Worm (Caenorhabditis elegans) whole organism, late embryonic: ENCODE results near the gene rpn-6.2.
A peak's percentile ranks its signal among the peaks of the same experiment; 100 is the strongest.

Source experiments
- C08G9.2 ChIP-seq: sonication (generic microtip); optimal IDR thresholded peaks from 2 replicates; lab custom pipeline; 2016; ENCODE audit warnings: mild to moderate bottlenecking, missing genetic modification characterization, moderate library complexity, missing compliant biosample characterization
- C38D4.7 ChIP-seq: fragments of 200-800 bp; sonication (Bioruptor generic); optimal IDR thresholded peaks from 2 replicates; lab custom pipeline; 2018; ENCODE audit warnings: mild to moderate bottlenecking, missing genetic modification characterization, moderate library complexity, missing compliant biosample characterization
- F13H6.1 ChIP-seq: sonication (generic microtip); optimal IDR thresholded peaks from 2 replicates; lab custom pipeline; 2016; ENCODE audit warnings: missing genetic modification characterization, missing compliant biosample characterization
- K02D7.2 ChIP-seq: sonication (generic microtip); optimal IDR thresholded peaks from 2 replicates; lab custom pipeline; 2017; ENCODE audit warnings: mild to moderate bottlenecking, missing genetic modification characterization, missing compliant biosample characterization
- ceh-14 ChIP-seq: sonication (generic microtip); optimal IDR thresholded peaks from 2 replicates; lab custom pipeline; 2016; ENCODE audit warnings: missing genotype, missing genetic modification characterization, missing compliant biosample characterization
- ceh-18 ChIP-seq: sonication (generic microtip); optimal IDR thresholded peaks from 2 replicates; lab custom pipeline; 2016; ENCODE audit warnings: missing genetic modification characterization, missing compliant biosample characterization
- ceh-19 ChIP-seq: fragments of 200-800 bp; sonication (Bioruptor generic); optimal IDR thresholded peaks from 2 replicates; lab custom pipeline; 2018; ENCODE audit warnings: mild to moderate bottlenecking, missing genetic modification characterization, missing compliant biosample characterization
- ceh-24 ChIP-seq: sonication (generic microtip); optimal IDR thresholded peaks from 2 replicates; lab custom pipeline; 2016; ENCODE audit warnings: mild to moderate bottlenecking, missing genetic modification characterization, missing compliant biosample characterization
- ceh-31 ChIP-seq: sonication (generic microtip); optimal IDR thresholded peaks from 2 replicates; lab custom pipeline; 2016; ENCODE audit warnings: missing genetic modification characterization, missing compliant biosample characterization
- ceh-48 ChIP-seq: sonication (generic microtip); optimal IDR thresholded peaks from 2 replicates; lab custom pipeline; 2016; ENCODE audit warnings: missing genetic modification characterization, inconsistent platforms, missing compliant biosample characterization
- ceh-6 ChIP-seq: fragments of 200-800 bp; sonication (Bioruptor generic); optimal IDR thresholded peaks from 2 replicates; lab custom pipeline; 2018; ENCODE audit warnings: mild to moderate bottlenecking, missing genetic modification characterization, missing compliant biosample characterization
- che-1 ChIP-seq: sonication (generic microtip); optimal IDR thresholded peaks from 2 replicates; lab custom pipeline; 2016; ENCODE audit warnings: mild to moderate bottlenecking, missing genetic modification characterization, missing compliant biosample characterization
- dve-1 ChIP-seq: sonication (generic microtip); optimal IDR thresholded peaks from 2 replicates; lab custom pipeline; 2017; ENCODE audit warnings: antibody characterized with exemption, mild to moderate bottlenecking, missing genetic modification characterization, missing compliant biosample characterization
- elt-2 ChIP-seq: sonication (generic microtip); optimal IDR thresholded peaks from 2 replicates; lab custom pipeline; 2016; ENCODE audit warnings: missing genetic modification reagents, missing genetic modification characterization, missing compliant biosample characterization
- ets-4 ChIP-seq: sonication (generic microtip); optimal IDR thresholded peaks from 2 replicates; lab custom pipeline; 2016; ENCODE audit warnings: missing genetic modification characterization, missing compliant biosample characterization
- eyg-1 ChIP-seq: sonication (generic microtip); optimal IDR thresholded peaks from 2 replicates; lab custom pipeline; 2016; ENCODE audit warnings: missing genotype, missing genetic modification characterization, missing compliant biosample characterization
- fkh-10 ChIP-seq: fragments of 150-350 bp; optimal IDR thresholded peaks from 2 replicates; lab custom pipeline; 2014; ENCODE audit warnings: missing biosample characterization, missing genetic modification reagents, missing genetic modification characterization
- hlh-15 ChIP-seq: sonication (generic microtip); optimal IDR thresholded peaks from 2 replicates; lab custom pipeline; 2016; ENCODE audit warnings: missing genetic modification characterization, missing compliant biosample characterization
- lim-6 ChIP-seq: sonication (generic microtip); optimal IDR thresholded peaks from 2 replicates; lab custom pipeline; 2016; ENCODE audit warnings: missing genetic modification characterization, missing compliant biosample characterization
- lin-11 ChIP-seq: fragments of 200-800 bp; sonication (Bioruptor generic); optimal IDR thresholded peaks from 2 replicates; lab custom pipeline; 2018; ENCODE audit warnings: mild to moderate bottlenecking, missing genetic modification characterization, missing compliant biosample characterization
- nfya-1 ChIP-seq: sonication (generic microtip); optimal IDR thresholded peaks from 2 replicates; lab custom pipeline; 2017; ENCODE audit warnings: missing genetic modification characterization, mild to moderate bottlenecking, missing compliant biosample characterization, antibody characterized with exemption, moderate library complexity
- nhr-11 ChIP-seq: fragments of 150-350 bp; optimal IDR thresholded peaks from 2 replicates; lab custom pipeline; 2014; ENCODE audit warnings: missing biosample characterization, missing genetic modification characterization
- npax-4 ChIP-seq: sonication (generic microtip); optimal IDR thresholded peaks from 2 replicates; lab custom pipeline; 2016; ENCODE audit warnings: missing genetic modification characterization, missing compliant biosample characterization
- odd-2 ChIP-seq: sonication (generic microtip); optimal IDR thresholded peaks from 2 replicates; lab custom pipeline; 2017; ENCODE audit warnings: antibody characterized with exemption, mild to moderate bottlenecking, missing genetic modification characterization, missing compliant biosample characterization
- pat-9 ChIP-seq: fragments of 200-800 bp; sonication (Bioruptor generic); optimal IDR thresholded peaks from 2 replicates; lab custom pipeline; 2018; ENCODE audit warnings: mild to moderate bottlenecking, missing genetic modification characterization, moderate library complexity, missing compliant biosample characterization
- pax-1 ChIP-seq: fragments of 150-350 bp; optimal IDR thresholded peaks from 2 replicates; lab custom pipeline; 2014; ENCODE audit warnings: missing biosample characterization, missing genetic modification characterization
- pha-2 ChIP-seq: sonication (generic microtip); optimal IDR thresholded peaks from 2 replicates; lab custom pipeline; 2017; ENCODE audit warnings: mild to moderate bottlenecking, missing genetic modification characterization, missing compliant biosample characterization
- pqm-1 ChIP-seq: sonication (generic microtip); optimal IDR thresholded peaks from 2 replicates; lab custom pipeline; 2016; ENCODE audit warnings: missing genetic modification characterization, missing compliant biosample characterization
- pros-1 ChIP-seq: fragments of 150-350 bp; optimal IDR thresholded peaks from 2 replicates; lab custom pipeline; 2014; ENCODE audit warnings: missing biosample characterization, missing genetic modification reagents, missing genetic modification characterization
- ref-2 ChIP-seq: sonication (generic microtip); optimal IDR thresholded peaks from 2 replicates; lab custom pipeline; 2016; ENCODE audit warnings: missing genetic modification characterization, missing compliant biosample characterization
- sdc-2 ChIP-seq: sonication (generic microtip); optimal IDR thresholded peaks from 2 replicates; lab custom pipeline; 2016; ENCODE audit warnings: missing genotype, missing genetic modification characterization, missing compliant biosample characterization
- sox-2 ChIP-seq: fragments of 200-800 bp; sonication (Bioruptor generic); IDR thresholded peaks from 2 replicates; pipeline ENCODE4 v1.3.6; 2022; ENCODE audit warnings: missing genetic modification reagents, missing genetic modification characterization, missing compliant biosample characterization
- sox-4 ChIP-seq: sonication (generic microtip); optimal IDR thresholded peaks from 2 replicates; lab custom pipeline; 2017; ENCODE audit warnings: mild to moderate bottlenecking, missing genetic modification characterization, inconsistent platforms, missing compliant biosample characterization
- syd-9 ChIP-seq: sonication (generic microtip); optimal IDR thresholded peaks from 2 replicates; lab custom pipeline; 2016; ENCODE audit warnings: mild to moderate bottlenecking, missing genetic modification characterization, moderate library complexity, missing compliant biosample characterization
- tbx-2 ChIP-seq: sonication (generic microtip); optimal IDR thresholded peaks from 2 replicates; lab custom pipeline; 2016; ENCODE audit warnings: missing genetic modification characterization, missing compliant biosample characterization
- tbx-7 ChIP-seq: sonication (generic microtip); optimal IDR thresholded peaks from 2 replicates; lab custom pipeline; 2016; ENCODE audit warnings: missing genotype, missing genetic modification characterization, missing compliant biosample characterization
- unc-3 ChIP-seq, 2 experiments: fragments of 200-800 bp in 1 of 2; sonication (Bioruptor generic) in 1 of 2; sonication (generic microtip) in 1 of 2; conservative IDR thresholded peaks in 1 of 2; optimal IDR thresholded peaks in 1 of 2; 2 replicates each; pipeline versions ENCODE4 v1.3.6 to Lab custom; 2016 to 2022; ENCODE audit warnings: missing compliant biosample characterization in 2 of 2, missing genetic modification characterization in 2 of 2, missing genetic modification reagents in 1 of 2
- unc-86 ChIP-seq: sonication (generic microtip); optimal IDR thresholded peaks from 2 replicates; lab custom pipeline; 2016; ENCODE audit warnings: missing genetic modification characterization, missing compliant biosample characterization

rpn-6.2 gene

DNA sequence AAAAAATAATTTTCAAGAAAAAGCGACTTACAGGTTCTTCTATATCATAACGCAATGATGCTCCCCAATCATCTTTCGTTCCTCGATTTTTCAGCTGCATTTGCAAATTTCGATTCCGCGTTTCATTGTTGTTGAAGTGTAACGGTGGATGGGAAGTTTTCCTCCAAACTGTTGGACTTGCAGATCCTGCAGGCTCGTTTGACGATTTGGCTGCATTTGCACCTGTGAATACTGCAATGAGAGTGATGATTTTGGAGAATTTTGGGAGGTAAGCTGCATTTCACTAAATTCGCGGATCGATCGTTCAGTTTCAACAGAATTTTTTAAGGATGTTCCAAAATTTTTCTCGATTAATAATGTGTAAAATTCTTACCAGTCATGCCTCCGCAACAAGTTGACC lies 20.9 kb downstream of the rpn-6.2 start:
- TF ChIP-seq elt-2 (tag; lab: Kevin White, UChicago) = no peak
- TF ChIP-seq ceh-19 (GFP tag; lab: Kevin White, UChicago) = no peak
- TF ChIP-seq nhr-11 = no peak
- TF ChIP-seq sdc-2 (tag; lab: Kevin White, UChicago) = no peak
- TF ChIP-seq C08G9.2 = no peak
- no peak for TF ChIP-seq unc-86 (tag; lab: Kevin White, UChicago)
- TF ChIP-seq fkh-10 (GFP tag; lab: Kevin White, UChicago) = no peak
- no peak for TF ChIP-seq pros-1
- TF ChIP-seq ceh-14 (tag; lab: Kevin White, UChicago) = no peak
- no peak for TF ChIP-seq sox-2

DNA sequence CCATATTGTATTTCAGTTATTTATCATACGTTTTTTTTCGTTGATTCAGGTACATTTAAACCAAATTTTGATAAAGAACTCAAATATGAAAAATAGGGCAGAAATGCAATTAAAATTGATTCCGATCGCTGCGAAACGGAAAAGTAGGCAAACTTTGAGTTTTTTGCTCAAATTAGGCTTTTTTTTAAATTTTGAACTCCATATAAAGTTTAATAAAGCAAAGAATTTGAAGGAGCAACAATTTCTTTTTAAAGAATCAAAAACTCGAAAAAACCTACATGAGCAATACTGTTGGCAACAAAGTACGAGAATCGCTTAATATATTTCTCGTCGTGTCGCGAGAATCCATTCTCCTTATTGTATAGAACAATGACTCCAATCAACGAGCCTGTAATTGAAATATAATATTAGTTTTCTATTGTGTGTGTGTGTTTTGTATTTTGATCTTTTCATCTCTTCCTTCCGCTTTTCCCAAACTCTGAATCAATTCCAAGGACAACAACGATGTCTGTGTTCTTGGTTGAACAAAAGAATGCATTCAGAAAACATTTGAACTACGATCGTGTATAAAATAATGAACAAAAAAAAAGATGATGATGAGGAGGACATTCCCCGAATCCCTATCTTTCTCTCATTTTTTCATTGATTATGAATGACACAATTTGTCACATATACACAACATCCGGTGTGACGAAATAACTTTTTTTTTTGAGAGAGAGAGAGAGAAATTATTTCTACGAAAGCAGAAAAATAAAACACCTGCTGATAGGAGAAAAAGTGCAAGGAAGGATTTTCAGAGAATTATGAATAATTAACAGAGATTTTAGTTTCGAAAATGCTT lies 23.1 kb downstream of the rpn-6.2 start:
- no peak for TF ChIP-seq ceh-48 (tag; lab: Kevin White, UChicago)
- TF ChIP-seq ceh-24 (tag; lab: Kevin White, UChicago) = no peak
- no peak for TF ChIP-seq lim-6 (tag; lab: Kevin White, UChicago)

ce11 chrIII:8974835-8975234 lies 27.0 kb downstream of the rpn-6.2 start:
- TF ChIP-seq ceh-18 (tag; lab: Kevin White, UChicago) = no peak
- TF ChIP-seq eyg-1 (tag; lab: Kevin White, UChicago) = no peak
- no peak for TF ChIP-seq ets-4
- no peak for TF ChIP-seq K02D7.2 (tag; lab: Kevin White, UChicago)
- no peak for TF ChIP-seq sox-4
- TF ChIP-seq npax-4 (tag; lab: Kevin White, UChicago) = no peak
- TF ChIP-seq odd-2 (tag; lab: Kevin White, UChicago) = no peak
- no peak for TF ChIP-seq dve-1
- no peak for TF ChIP-seq pha-2 (tag; lab: Kevin White, UChicago)
- no peak for TF ChIP-seq F13H6.1 (tag; lab: Kevin White, UChicago)
- no peak for TF ChIP-seq pqm-1 (tag; lab: Kevin White, UChicago)
- TF ChIP-seq pax-1 = no peak
- TF ChIP-seq pros-1 = no peak

DNA sequence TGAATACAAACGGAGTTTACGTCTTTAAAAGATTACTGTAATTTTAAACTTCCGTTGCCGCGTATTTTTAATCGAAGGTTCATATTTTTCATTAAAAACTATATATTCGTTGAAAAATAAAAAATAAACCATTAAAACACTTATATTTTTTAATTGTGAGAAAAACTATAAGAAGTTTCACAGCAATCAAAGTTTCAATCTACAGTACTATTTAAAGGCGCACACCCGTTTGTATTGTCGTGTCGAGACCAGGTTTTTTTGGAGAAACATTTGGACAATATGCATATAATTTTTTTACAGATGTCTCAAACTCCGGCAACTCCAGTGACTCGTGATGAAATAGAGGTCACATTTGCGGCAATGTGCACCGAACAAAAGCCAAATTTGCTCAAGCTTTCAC lies 28.0 kb downstream of the rpn-6.2 start, which contains the start of gene R08D7.5:
TSS of gene R08D7.5 (plus strand) at position 301 of the 400 bp plus-strand sequence.
- TF ChIP-seq unc-86 (tag; lab: Kevin White, UChicago) (no peak), sox-2 (no peak), F13H6.1 (tag; lab: Kevin White, UChicago) (no peak)

DNA sequence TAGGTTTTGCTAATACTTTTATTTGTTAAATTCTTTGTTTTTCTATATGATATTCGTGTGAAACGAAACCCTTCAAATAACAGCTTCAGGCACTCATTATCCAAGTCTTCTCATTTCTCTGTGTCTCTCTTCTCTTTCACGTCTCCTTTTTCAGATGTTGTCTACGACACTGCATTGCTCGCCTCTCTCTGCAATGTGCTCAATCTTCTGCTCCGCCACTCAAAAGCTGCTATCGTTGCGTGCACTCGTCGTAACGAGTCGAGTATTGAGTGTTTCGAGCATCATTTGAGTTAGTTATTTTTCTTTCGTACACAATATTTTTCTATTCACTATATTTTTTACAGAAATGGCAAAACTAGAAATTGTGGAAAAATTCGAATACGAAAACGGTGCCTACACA lies 28.6 kb downstream of the rpn-6.2 start:
- no peak for TF ChIP-seq C38D4.7 (GFP tag; lab: Kevin White, UChicago)
- TF ChIP-seq ceh-6 (GFP tag; lab: Kevin White, UChicago) = no peak
- no peak for TF ChIP-seq eyg-1 (tag; lab: Kevin White, UChicago)

DNA sequence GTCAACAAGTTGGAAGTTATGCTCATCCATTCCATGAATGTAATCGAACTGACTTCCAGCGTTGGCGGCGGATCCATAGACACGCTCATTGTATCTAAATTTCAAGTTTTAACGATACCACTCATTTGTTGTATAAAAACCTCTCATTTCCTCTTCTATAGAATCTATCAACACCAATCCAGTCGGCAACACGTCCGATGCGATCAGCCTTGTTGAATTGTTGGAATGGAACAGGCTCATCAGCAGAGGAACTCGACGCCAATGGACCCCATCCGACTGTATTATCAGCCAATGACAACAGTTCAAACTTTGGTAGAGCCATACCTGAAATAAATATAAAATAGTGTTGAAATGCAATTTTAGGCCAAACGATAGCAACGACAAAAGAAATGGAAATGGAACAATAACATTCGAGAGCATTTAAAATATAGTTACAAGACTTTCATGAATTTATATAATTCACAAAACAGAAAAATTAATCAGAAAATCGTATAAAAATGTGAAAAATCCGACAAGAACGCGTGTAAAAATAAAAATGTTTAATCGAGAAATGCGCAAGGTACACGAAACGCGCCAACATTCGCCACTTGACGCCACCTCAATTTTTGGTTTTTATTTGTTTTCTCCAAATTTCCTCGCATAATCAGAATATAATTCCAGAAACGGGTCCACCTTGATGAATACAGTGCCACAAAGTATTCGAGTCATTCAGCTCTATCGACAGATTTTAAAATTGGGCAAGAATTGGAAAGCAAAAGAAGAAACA lies 30.4 kb downstream of the rpn-6.2 start, which contains the start of the genes eif-3.D and R08D7.4:
TSS of gene eif-3.D (minus strand) at position 324 of the 766 bp plus-strand sequence.
TSS of gene R08D7.4 (plus strand) at position 638 of the 766 bp plus-strand sequence.
- TF ChIP-seq ceh-31 (tag; lab: Kevin White, UChicago) = peak; percentile 46
- TF ChIP-seq C38D4.7 (GFP tag; lab: Kevin White, UChicago) = peak; percentile 3
- peak; percentile 57 for TF ChIP-seq hlh-15 (tag; lab: Kevin White, UChicago)
- peak; percentile 26 for TF ChIP-seq pat-9 (tag; lab: Kevin White, UChicago)
- TF ChIP-seq nfya-1 (tag; lab: Kevin White, UChicago) = peak; percentile 58
- peak; percentile 58 for TF ChIP-seq ceh-14 (tag; lab: Kevin White, UChicago)
- TF ChIP-seq ref-2 = no peak
- peak; percentile 61 for TF ChIP-seq syd-9 (tag; lab: Kevin White, UChicago)
- TF ChIP-seq tbx-2 (tag; lab: Kevin White, UChicago) = peak; percentile 54
- TF ChIP-seq tbx-7 (tag; lab: Kevin White, UChicago) = peak; percentile 20
- TF ChIP-seq sox-4 = peak; percentile 31
- peak; percentile 19 for TF ChIP-seq ceh-18 (tag; lab: Kevin White, UChicago)
- TF ChIP-seq lin-11 (tag; lab: Kevin White, UChicago) = peak; percentile 49
- no peak for TF ChIP-seq odd-2 (tag; lab: Kevin White, UChicago)
- no peak for TF ChIP-seq ceh-6 (GFP tag; lab: Kevin White, UChicago)
- TF ChIP-seq unc-3 (GFP tag; conservative IDR thresholded peaks at IDR 0.05; lab: Robert Waterston, UW) = no peak
- peak; percentile 3 for TF ChIP-seq unc-3 (tag; optimal IDR thresholded peaks at IDR 0.05; lab: Kevin White, UChicago)
- TF ChIP-seq ceh-19 (GFP tag; lab: Kevin White, UChicago) = peak; percentile 14
- TF ChIP-seq sox-2 = no peak
- TF ChIP-seq che-1 (tag; lab: Kevin White, UChicago) = peak; percentile 34
